Worm (Caenorhabditis elegans) whole organism, late embryonic: Measurements from ENCODE around the gene rla-2.

Experiments used
- ama-1 ChIP-seq: fragments of 150-350 bp; optimal IDR thresholded peaks from 2 replicates; lab custom pipeline; 2014
- ceh-22 ChIP-seq: sonication (generic microtip); optimal IDR thresholded peaks from 2 replicates; lab custom pipeline; 2017; ENCODE audit warnings: missing biosample characterization, missing genetic modification characterization
- dve-1 ChIP-seq: sonication (generic microtip); optimal IDR thresholded peaks from 2 replicates; lab custom pipeline; 2017; ENCODE audit warnings: antibody characterized with exemption, mild to moderate bottlenecking, missing genetic modification characterization, missing compliant biosample characterization

DNA sequence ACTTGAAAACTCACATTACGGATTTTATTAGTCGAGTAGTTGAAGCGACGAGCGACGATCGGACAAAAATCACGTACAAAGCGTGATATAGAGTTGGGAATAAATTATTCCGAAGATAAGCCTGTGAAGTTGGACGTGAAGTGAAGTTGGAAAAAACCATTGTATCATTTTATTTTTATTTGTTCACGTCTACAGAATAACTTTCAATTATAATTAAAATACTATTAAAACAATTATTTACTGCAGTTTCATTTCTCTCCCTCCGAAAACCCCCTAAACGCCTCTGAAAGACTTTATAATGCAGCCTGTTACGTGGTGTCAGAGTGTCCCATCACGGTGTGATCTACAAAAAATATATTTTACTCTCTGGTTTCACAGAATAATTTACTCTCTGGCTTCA is 9.9 kb downstream of the rla-2 start, which contains the start of gene Y62E10A.3:
- no peak for TF ChIP-seq dve-1
- TF ChIP-seq ceh-22: no peak
- no peak for TF ChIP-seq ama-1
